Fruit fly (Drosophila melanogaster): ENCODE measurements around the gene sesB.

sesB gene

DNA sequence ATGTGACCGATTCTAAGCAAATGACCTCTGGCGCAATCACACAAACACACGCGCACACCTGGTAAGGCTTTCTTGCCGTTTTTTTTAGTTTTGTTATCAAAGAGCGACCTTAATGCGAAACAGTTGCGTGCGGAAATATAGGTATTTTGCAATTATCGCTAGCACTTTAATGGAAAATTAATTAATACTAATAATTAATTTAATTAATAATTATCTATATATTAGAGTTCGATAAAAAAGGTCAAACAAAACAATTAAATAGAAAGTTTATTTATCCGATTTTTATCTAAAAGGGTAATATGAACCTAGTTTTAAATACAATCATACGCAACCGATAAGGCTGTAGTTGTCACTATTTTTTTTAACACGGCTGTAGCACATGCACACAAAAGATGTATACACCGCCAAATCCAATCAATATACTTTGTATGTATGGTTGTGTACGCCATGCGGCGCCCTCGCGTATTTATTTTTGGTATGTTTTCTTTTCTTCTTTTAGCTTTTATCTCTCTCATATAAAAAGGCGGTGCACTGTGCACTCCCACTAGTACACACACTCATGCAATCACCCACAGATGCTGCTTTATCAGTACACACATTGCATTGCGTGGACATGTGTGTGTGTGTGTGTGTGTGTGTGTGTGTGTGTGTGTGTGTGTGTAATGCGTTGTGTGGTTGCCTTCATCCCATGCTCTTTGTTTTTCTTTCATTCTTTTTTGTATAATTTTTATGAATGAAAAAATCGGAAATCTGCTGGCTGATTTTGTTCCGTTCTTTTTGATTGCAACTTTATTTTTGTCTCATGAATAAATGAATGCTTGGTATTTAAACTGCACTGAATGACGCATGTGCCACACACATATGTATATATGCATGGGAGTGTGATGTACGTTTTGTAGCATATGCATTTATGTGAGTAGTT, 16.0 kb upstream of the sesB start:
- TF ChIP-seq CG16779 (tag; optimal IDR thresholded peaks at IDR 0.05) (no peak), svp (GFP tag) (no peak), CG8319 (GFP tag; optimal IDR thresholded peaks at IDR 0.05) (no peak), CG9139 (GFP tag; optimal IDR thresholded peaks at IDR 0.05) (no peak), ss (GFP tag; optimal IDR thresholded peaks at IDR 0.05) (peak; percentile 7 to 47), CG7368 (GFP tag; optimal IDR thresholded peaks at IDR 0.05) (peak; percentile 21), CG8119 (GFP tag; IDR thresholded peaks at IDR 0.05) (peak; percentile 78), CG3032 (tag; optimal IDR thresholded peaks at IDR 0.05) (peak; percentile 72), CG3919 (GFP tag; optimal IDR thresholded peaks at IDR 0.05) (peak; percentile 34), CG6808 (GFP tag; optimal IDR thresholded peaks at IDR 0.05) (peak; percentile 9), CG8632 (GFP tag; optimal IDR thresholded peaks at IDR 0.05) (peak; percentile 65), vri (GFP tag; optimal IDR thresholded peaks at IDR 0.05) (no peak), Met (GFP tag; optimal IDR thresholded peaks at IDR 0.05) (peak; percentile 53), Blimp-1 (GFP tag; optimal IDR thresholded peaks at IDR 0.05) (peak; percentile 33), Eip78C (GFP tag) (peak; percentile 73), CG4318 (GFP tag; optimal IDR thresholded peaks at IDR 0.05) (peak; percentile 37), pdm3 (GFP tag; optimal IDR thresholded peaks at IDR 0.05) (peak; percentile 19), OdsH (GFP tag; optimal IDR thresholded peaks at IDR 0.05) (peak; percentile 68), achi (GFP tag; optimal IDR thresholded peaks at IDR 0.05) (peak; percentile 56), CG11294 (GFP tag; IDR thresholded peaks at IDR 0.05) (no peak), esn (GFP tag; optimal IDR thresholded peaks at IDR 0.05) (peak; percentile 49), eg (GFP tag; IDR thresholded peaks at IDR 0.05) (peak; percentile 63), Hr4 (GFP tag; optimal IDR thresholded peaks at IDR 0.05) (peak; percentile 28), CG6276 (GFP tag; optimal IDR thresholded peaks at IDR 0.05) (peak; percentile 66), net (GFP tag; optimal IDR thresholded peaks at IDR 0.05) (peak; percentile 29), dac (GFP tag; optimal IDR thresholded peaks at IDR 0.05) (no peak), Sox15 (GFP tag; optimal IDR thresholded peaks at IDR 0.05) (peak; percentile 27), CG11902 (GFP tag; optimal IDR thresholded peaks at IDR 0.05) (peak; percentile 11), Smox (GFP tag; optimal IDR thresholded peaks at IDR 0.05) (no peak), CG6792 (GFP tag; optimal IDR thresholded peaks at IDR 0.05) (peak; percentile 32), fd85E (GFP tag; optimal IDR thresholded peaks at IDR 0.05) (no peak), dsx (GFP tag; optimal IDR thresholded peaks at IDR 0.05; ENCODE audit: poor library complexity, severe bottlenecking) (peak; percentile 74), Eip75B (GFP tag; optimal IDR thresholded peaks at IDR 0.05) (peak; percentile 2), Ets96B (tag; optimal IDR thresholded peaks at IDR 0.05) (peak; percentile 63), lz (GFP tag; optimal IDR thresholded peaks at IDR 0.05) (peak; percentile 36), Eip93F (GFP tag; optimal IDR thresholded peaks at IDR 0.05) (no peak), CG6854 (GFP tag; optimal IDR thresholded peaks at IDR 0.05) (no peak), Lpt (GFP tag; optimal IDR thresholded peaks at IDR 0.05) (no peak), CG11762 (GFP tag; optimal IDR thresholded peaks at IDR 0.05; ENCODE audit: insufficient read depth) (peak; percentile 34), acj6 (GFP tag; optimal IDR thresholded peaks at IDR 0.05) (peak; percentile 64), CG10631 (GFP tag; optimal IDR thresholded peaks at IDR 0.05) (peak; percentile 73), Hr39 (GFP tag; optimal IDR thresholded peaks at IDR 0.05) (no peak), CG10669 (GFP tag; optimal IDR thresholded peaks at IDR 0.05) (peak; percentile 43), CG31627 (GFP tag; optimal IDR thresholded peaks at IDR 0.05) (peak; percentile 41), CG15336 (GFP tag; IDR thresholded peaks at IDR 0.05) (peak; percentile 79), fkh (GFP tag; optimal IDR thresholded peaks at IDR 0.05) (peak; percentile 32), Gug (GFP tag; IDR thresholded peaks at IDR 0.05) (peak; percentile 50; the same call in 1 of the 2 replicates), Sox14 (GFP tag; optimal IDR thresholded peaks at IDR 0.05) (peak; percentile 37), CG34406 (GFP tag; optimal IDR thresholded peaks at IDR 0.05) (peak; percentile 60), salr (GFP tag; optimal IDR thresholded peaks at IDR 0.05) (peak in 1 of 2 experiments; percentile 28)
